Fruit fly (Drosophila melanogaster) whole organism, wandering third instar larva: ENCODE measurements around the gene Spec2.
A peak's percentile ranks its signal among the peaks of the same experiment; 100 is the strongest.

Experiments used
- Abd-B ChIP-seq: fragments of >200 bp; optimal IDR thresholded peaks from 2 replicates; lab custom pipeline; 2017; ENCODE audit warnings: missing biosample characterization, missing genetic modification characterization
- CG32264 ChIP-seq: fragments of 200-800 bp; sonication (Bioruptor generic); optimal IDR thresholded peaks from 2 replicates; lab custom pipeline; 2016; ENCODE audit warnings: missing biosample characterization, missing genetic modification characterization
- CG9705 ChIP-seq: fragments of 200-800 bp; sonication (Bioruptor generic); optimal IDR thresholded peaks from 2 replicates; lab custom pipeline; 2018; ENCODE audit warnings: missing biosample characterization, mild to moderate bottlenecking, missing genetic modification characterization
- CrebA ChIP-seq: fragments of 200-800 bp; sonication (Bioruptor generic); optimal IDR thresholded peaks from 2 replicates; lab custom pipeline; 2016; ENCODE audit warnings: missing biosample characterization, mild to moderate bottlenecking, missing genetic modification characterization, borderline replicate concordance
- Dif ChIP-seq: fragments of 200-275, 200-300 bp; sonication (Bioruptor generic); optimal IDR thresholded peaks from 2 replicates; lab custom pipeline; 2018; ENCODE audit warnings: missing biosample characterization, missing genetic modification characterization; ENCODE audit not compliant: partially characterized antibody
- HLH106 ChIP-seq: fragments of 200-800 bp; optimal IDR thresholded peaks from 3 replicates; lab custom pipeline; 2019; ENCODE audit warnings: missing biosample characterization, mild to moderate bottlenecking, missing genetic modification characterization, moderate library complexity
- Hnf4 ChIP-seq: fragments of 200-800 bp; sonication (Bioruptor generic); optimal IDR thresholded peaks from 2 replicates; lab custom pipeline; 2016; ENCODE audit warnings: missing biosample characterization, mild to moderate bottlenecking, missing genetic modification characterization
- Hr83 ChIP-seq: fragments of 200-300 bp; sonication (Bioruptor generic); optimal IDR thresholded peaks from 2 replicates; lab custom pipeline; 2016; ENCODE audit warnings: missing biosample characterization, mild to moderate bottlenecking, missing genetic modification characterization, moderate library complexity; ENCODE audit not compliant: poor library complexity, severe bottlenecking
- Jra ChIP-seq: sonication (Bioruptor generic); optimal IDR thresholded peaks from 2 replicates; lab custom pipeline; 2016; ENCODE audit warnings: missing biosample characterization, missing genetic modification characterization
- Mio ChIP-seq: sonication (Bioruptor generic); optimal IDR thresholded peaks from 2 replicates; lab custom pipeline; 2016; ENCODE audit warnings: missing biosample characterization, missing genetic modification characterization
- Myc ChIP-seq: fragments of >200 bp; optimal IDR thresholded peaks from 2 replicates; lab custom pipeline; 2017
- OdsH ChIP-seq: fragments of 200-800 bp; sonication (Bioruptor generic); optimal IDR thresholded peaks from 2 replicates; lab custom pipeline; 2016; ENCODE audit warnings: missing biosample characterization, mild to moderate bottlenecking, missing genetic modification characterization
- Rel ChIP-seq, 2 experiments: fragments of 200-800 bp; sonication (Bioruptor generic) in 1 of 2; optimal IDR thresholded peaks; 2 replicates in 1 of 2; 3 replicates in 1 of 2; lab custom pipeline; 2016 to 2019; ENCODE audit warnings: mild to moderate bottlenecking in 2 of 2, missing biosample characterization in 2 of 2, missing genetic modification characterization in 2 of 2, moderate library complexity in 1 of 2
- Sp1 ChIP-seq: fragments of 200-800 bp; sonication (Bioruptor generic); optimal IDR thresholded peaks from 3 replicates; lab custom pipeline; 2019; ENCODE audit warnings: missing biosample characterization, mild to moderate bottlenecking, missing genetic modification characterization, moderate library complexity
- br ChIP-seq: fragments of 200-800 bp; sonication (Bioruptor generic); optimal IDR thresholded peaks from 2 replicates; lab custom pipeline; 2016; ENCODE audit warnings: missing biosample characterization, missing genetic modification characterization
- brk ChIP-seq: fragments of 200-800 bp; sonication (Bioruptor generic); optimal IDR thresholded peaks from 2 replicates; lab custom pipeline; 2016; ENCODE audit warnings: missing biosample characterization, mild to moderate bottlenecking, missing genetic modification characterization
- dl ChIP-seq, 2 experiments: fragments of 175-275, 200-275 bp in 1 of 2; fragments of 200-275 bp in 1 of 2; sonication (Bioruptor generic); optimal IDR thresholded peaks; lab custom pipeline; 2018; ENCODE audit warnings: mild to moderate bottlenecking in 2 of 2, missing biosample characterization in 2 of 2, missing genetic modification characterization in 2 of 2, moderate library complexity in 2 of 2; ENCODE audit not compliant: partially characterized antibody in 2 of 2, insufficient read depth in 1 of 2
- dsf ChIP-seq: sonication (Bioruptor generic); optimal IDR thresholded peaks from 2 replicates; lab custom pipeline; 2016; ENCODE audit warnings: missing biosample characterization, missing genetic modification characterization, borderline replicate concordance
- ey ChIP-seq: fragments of 200-800 bp; sonication (Bioruptor generic); optimal IDR thresholded peaks from 2 replicates; lab custom pipeline; 2016; ENCODE audit warnings: missing biosample characterization, missing genetic modification characterization
- foxo ChIP-seq, 2 experiments: fragments of 200-800 bp; sonication (Bioruptor generic); optimal IDR thresholded peaks; 2 replicates in 1 of 2; 3 replicates in 1 of 2; lab custom pipeline; 2016 to 2017; ENCODE audit warnings: missing biosample characterization in 2 of 2, missing genetic modification characterization in 2 of 2
- fru ChIP-seq: fragments of 200-800 bp; sonication (Bioruptor generic); optimal IDR thresholded peaks from 3 replicates; lab custom pipeline; 2016; ENCODE audit warnings: missing biosample characterization, mild to moderate bottlenecking, missing genetic modification characterization
- h ChIP-seq: fragments of 200-800 bp; sonication (Bioruptor generic); optimal IDR thresholded peaks from 3 replicates; lab custom pipeline; 2016; ENCODE audit warnings: missing biosample characterization, mild to moderate bottlenecking, missing genetic modification characterization
- jim ChIP-seq: fragments of 175-275, 200-325 bp; sonication (Bioruptor generic); optimal IDR thresholded peaks from 2 replicates; lab custom pipeline; 2016; ENCODE audit warnings: missing biosample characterization, mild to moderate bottlenecking, missing genetic modification characterization
- lola ChIP-seq: fragments of >200 bp; optimal IDR thresholded peaks from 2 replicates; lab custom pipeline; 2017; ENCODE audit warnings: missing biosample characterization, missing genetic modification characterization
- psq ChIP-seq: fragments of 200-800 bp; sonication (Bioruptor generic); optimal IDR thresholded peaks from 3 replicates; lab custom pipeline; 2017; ENCODE audit warnings: missing biosample characterization, mild to moderate bottlenecking, missing genetic modification characterization, moderate library complexity
- rgr ChIP-seq: fragments of 200-800 bp; sonication (Bioruptor generic); optimal IDR thresholded peaks from 3 replicates; lab custom pipeline; 2016; ENCODE audit warnings: missing biosample characterization, mild to moderate bottlenecking, missing genetic modification characterization
- sage ChIP-seq: fragments of 200-800 bp; sonication (Bioruptor generic); optimal IDR thresholded peaks from 2 replicates; lab custom pipeline; 2016; ENCODE audit warnings: missing biosample characterization, mild to moderate bottlenecking, missing genetic modification characterization
- sv ChIP-seq: fragments of 200-800 bp; sonication (Bioruptor generic); optimal IDR thresholded peaks from 3 replicates; lab custom pipeline; 2016; ENCODE audit warnings: missing biosample characterization, missing genetic modification characterization
- tai ChIP-seq: sonication (Bioruptor generic); optimal IDR thresholded peaks from 2 replicates; lab custom pipeline; 2016; ENCODE audit warnings: missing biosample characterization, missing genetic modification characterization
- usp ChIP-seq: fragments of >200 bp; optimal IDR thresholded peaks from 2 replicates; lab custom pipeline; 2017; ENCODE audit warnings: missing biosample characterization, missing genetic modification characterization
- woc ChIP-seq: sonication (Bioruptor generic); optimal IDR thresholded peaks from 2 replicates; lab custom pipeline; 2016; ENCODE audit warnings: missing biosample characterization, mild to moderate bottlenecking, missing genetic modification characterization

Spec2 gene

dm6 chr3R:5672658-5673217 lies 48.8 kb upstream of the Spec2 start (continued):
- TF ChIP-seq Sp1 (GFP tag; lab: Kevin White, UChicago), result no peak

- no peak for TF ChIP-seq CG32264 (GFP tag; lab: Kevin White, UChicago)
- no peak for TF ChIP-seq Rel (GFP tag; optimal IDR thresholded peaks at IDR 0.05; lab: Kevin White, UChicago)
- TF ChIP-seq Rel (tag; optimal IDR thresholded peaks at IDR 0.05; lab: Kevin White, UChicago), result peak; percentile 46
- peak; percentile 42 to 56 for TF ChIP-seq dl (GFP tag; optimal IDR thresholded peaks at IDR 0.05; lab: Kevin White, UChicago; ENCODE audit: insufficient read depth in 1 of 2, partially characterized antibody in 2 of 2)
- peak; percentile 79 for TF ChIP-seq Myc (lab: Kevin White, UChicago)
- TF ChIP-seq Dif (GFP tag; lab: Kevin White, UChicago), result peak; percentile 76
- TF ChIP-seq CrebA, result no peak
- TF ChIP-seq, all 38 proteins: peak for 4
These were observed 48.1 kb upstream of the Spec2 start for dm6 chr3R:5671795-5672657.

dm6 chr3R:5671265-5671663 lies 47.3 kb upstream of the Spec2 start:
- TF ChIP-seq lola (no peak), Hr83 (GFP tag; lab: Kevin White, UChicago) (peak; percentile 40)

dm6 chr3R:5670660-5671264 lies 46.8 kb upstream of the Spec2 start:
- TF ChIP-seq HLH106 (tag; lab: Kevin White, UChicago), result no peak
- TF ChIP-seq sage (GFP tag; lab: Kevin White, UChicago), result no peak
- TF ChIP-seq OdsH (GFP tag; lab: Kevin White, UChicago), result no peak
- TF ChIP-seq usp (GFP tag; lab: Kevin White, UChicago), result no peak
- peak in 1 of 2 experiments; percentile 8 for TF ChIP-seq foxo (GFP tag; optimal IDR thresholded peaks at IDR 0.05; lab: Kevin White, UChicago)
- no peak for TF ChIP-seq dsf
- TF ChIP-seq br (GFP tag; lab: Kevin White, UChicago), result no peak
- no peak for TF ChIP-seq CG9705
- peak; percentile 6 for TF ChIP-seq Mio (GFP tag; lab: Kevin White, UChicago)
- no peak for TF ChIP-seq woc (GFP tag; lab: Kevin White, UChicago)
- peak; percentile 36 for TF ChIP-seq Hnf4 (GFP tag; lab: Kevin White, UChicago)
- peak; percentile 4 for TF ChIP-seq rgr (GFP tag; lab: Kevin White, UChicago)
- TF ChIP-seq dl (GFP tag; optimal IDR thresholded peaks at IDR 0.05; lab: Kevin White, UChicago; ENCODE audit: insufficient read depth in 1 of 2, partially characterized antibody in 2 of 2), result no peak
- TF ChIP-seq sv (GFP tag; lab: Kevin White, UChicago), result no peak
- no peak for TF ChIP-seq Hr83 (GFP tag; lab: Kevin White, UChicago)
- TF ChIP-seq jim (GFP tag; lab: Kevin White, UChicago), result peak; percentile 46
- TF ChIP-seq ey, result no peak
- peak; percentile 85 for TF ChIP-seq psq (GFP tag; lab: Kevin White, UChicago)
- no peak for TF ChIP-seq Dif (GFP tag; lab: Kevin White, UChicago)
- no peak for TF ChIP-seq tai
- no peak for TF ChIP-seq Abd-B (GFP tag; lab: Kevin White, UChicago)
- peak; percentile 11 for TF ChIP-seq fru (GFP tag; lab: Kevin White, UChicago)
- no peak for TF ChIP-seq lola
- no peak for TF ChIP-seq h (GFP tag; lab: Kevin White, UChicago)
- TF ChIP-seq brk (GFP tag; lab: Kevin White, UChicago), result peak; percentile 12
- peak; percentile 17 for TF ChIP-seq Jra (GFP tag; lab: Kevin White, UChicago)
- TF ChIP-seq Myc (lab: Kevin White, UChicago), result no peak
- no peak for TF ChIP-seq CG32264 (GFP tag; lab: Kevin White, UChicago)
